Worm (Caenorhabditis elegans) whole organism, L4 larva: ENCODE measurements around the gene Y47D3A.13.

Source experiments
- Y105C5A.15 ChIP-seq: fragments of 200-800 bp; sonication (Bioruptor generic); IDR thresholded peaks from 2 replicates; pipeline ENCODE4 v1.3.6; 2022; ENCODE audit warnings: missing genetic modification characterization, missing compliant biosample characterization
- aha-1 ChIP-seq: fragments of 150-350 bp; peaks from one replicate; lab custom pipeline; 2014; ENCODE audit warnings: missing biosample characterization, missing genetic modification characterization
- aly-2 ChIP-seq: sonication (generic microtip); optimal IDR thresholded peaks from 2 replicates; lab custom pipeline; 2018; ENCODE audit warnings: missing biosample characterization, missing genetic modification characterization
- ama-1 ChIP-seq: fragments of 150-350 bp; optimal IDR thresholded peaks from 2 replicates; lab custom pipeline; 2014; ENCODE audit warnings: inconsistent platforms, mixed read lengths
- dpl-1 ChIP-seq: fragments of 150-350 bp; optimal IDR thresholded peaks from 2 replicates; lab custom pipeline; 2014; ENCODE audit warnings: missing biosample characterization, missing genetic modification reagents, missing genetic modification characterization
- egl-27 ChIP-seq: sonication (generic microtip); optimal IDR thresholded peaks from 3 replicates; lab custom pipeline; 2017; ENCODE audit warnings: missing biosample characterization, missing genetic modification reagents, missing genetic modification characterization
- nhr-11 ChIP-seq: fragments of 150-350 bp; optimal IDR thresholded peaks from 2 replicates; lab custom pipeline; 2014; ENCODE audit warnings: missing biosample characterization, missing genetic modification characterization

DNA sequence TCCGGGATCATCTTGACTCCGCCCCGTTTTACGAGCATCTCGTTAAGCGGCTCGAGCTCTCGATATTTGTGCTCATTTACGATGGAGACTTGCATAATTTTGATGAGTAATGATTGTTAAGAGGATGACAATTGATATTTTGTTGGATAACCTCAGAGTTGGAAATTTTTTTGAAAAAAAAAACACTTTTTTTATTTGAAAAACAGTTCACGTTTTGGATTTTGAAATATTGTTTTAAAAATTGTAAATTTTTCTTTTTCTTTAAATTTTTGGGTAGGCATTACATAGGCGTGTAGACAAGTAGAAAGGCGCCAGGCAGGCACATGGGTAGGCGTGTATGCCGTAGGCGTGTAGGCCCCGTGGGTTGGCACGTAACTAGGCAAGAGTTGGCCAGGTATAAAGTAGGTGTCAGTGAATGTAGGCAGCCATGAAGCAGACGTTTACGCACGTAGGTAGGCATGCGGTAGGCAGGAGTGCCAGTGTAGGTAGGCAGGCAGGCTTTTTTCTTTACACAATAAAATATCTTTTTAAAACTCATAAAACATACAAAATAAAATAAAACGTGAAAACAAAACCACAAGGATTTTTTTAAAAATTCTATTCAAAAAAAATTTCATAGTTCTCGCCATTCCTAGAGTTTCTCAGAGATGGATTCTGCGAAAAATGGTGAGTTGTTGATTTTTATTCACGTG is 5.6 kb downstream of the Y47D3A.13 start, which contains the start of the genes tbx-34 and wht-8:
- TF ChIP-seq egl-27 (tag; lab: Kevin White, UChicago) (no peak), nhr-11 (tag; lab: Kevin White, UChicago) (no peak), aha-1 (tag; lab: Kevin White, UChicago) (no peak), ama-1 (lab: Kevin White, UChicago) (no peak), aly-2 (tag; lab: Kevin White, UChicago) (no peak), Y105C5A.15 (GFP tag; lab: Robert Waterston, UW) (no peak), dpl-1 (GFP tag; lab: Kevin White, UChicago) (no peak)
